Fruit fly (Drosophila melanogaster): Measurements from ENCODE around the gene CG4950.

CG4950 gene

dm6 chr3L:16275391-16276017 lies 7.5 kb upstream of the CG4950 start (continued):
- TF ChIP-seq CG7368 (GFP tag; optimal IDR thresholded peaks at IDR 0.05) (no peak), CG16779 (tag; optimal IDR thresholded peaks at IDR 0.05) (no peak), Eip78C (GFP tag) (peak; percentile 68), Sox102F (GFP tag; optimal IDR thresholded peaks at IDR 0.05) (no peak), eg (GFP tag; IDR thresholded peaks at IDR 0.05) (no peak), Ets21C (GFP tag; optimal IDR thresholded peaks at IDR 0.05) (no peak), CG6808 (GFP tag; optimal IDR thresholded peaks at IDR 0.05) (peak; percentile 44), CG15336 (GFP tag; IDR thresholded peaks at IDR 0.05) (no peak; the same call in 1 of the 2 replicates), CG1621 (tag; optimal IDR thresholded peaks at IDR 0.05) (no peak), CG11294 (GFP tag; IDR thresholded peaks at IDR 0.05) (no peak), CG8119 (GFP tag; IDR thresholded peaks at IDR 0.05) (no peak), ss (GFP tag; optimal IDR thresholded peaks at IDR 0.05) (no peak), spab (GFP tag; optimal IDR thresholded peaks at IDR 0.05) (peak; percentile 16), fd59A (GFP tag; optimal IDR thresholded peaks at IDR 0.05) (peak; percentile 9), CG8319 (GFP tag; optimal IDR thresholded peaks at IDR 0.05) (no peak), CG32006 (GFP tag; optimal IDR thresholded peaks at IDR 0.05) (peak; percentile 20), CG31627 (GFP tag; optimal IDR thresholded peaks at IDR 0.05) (no peak), Lpt (GFP tag; optimal IDR thresholded peaks at IDR 0.05) (no peak), lz (GFP tag; optimal IDR thresholded peaks at IDR 0.05) (no peak), Smox (GFP tag; optimal IDR thresholded peaks at IDR 0.05) (no peak), Eip93F (GFP tag; optimal IDR thresholded peaks at IDR 0.05) (no peak), CG3032 (tag; optimal IDR thresholded peaks at IDR 0.05) (peak; percentile 51), svp (GFP tag) (peak; percentile 17), cyc (GFP tag; optimal IDR thresholded peaks at IDR 0.05) (no peak), CG3919 (GFP tag; optimal IDR thresholded peaks at IDR 0.05) (no peak), CG34406 (GFP tag; optimal IDR thresholded peaks at IDR 0.05) (no peak), fd85E (GFP tag; optimal IDR thresholded peaks at IDR 0.05) (no peak), topi (GFP tag; optimal IDR thresholded peaks at IDR 0.05) (no peak), Eip75B (GFP tag; optimal IDR thresholded peaks at IDR 0.05) (no peak), Met (GFP tag; optimal IDR thresholded peaks at IDR 0.05) (no peak), Hr39 (GFP tag; optimal IDR thresholded peaks at IDR 0.05) (no peak)

- no peak for TF ChIP-seq Sox102F (GFP tag; optimal IDR thresholded peaks at IDR 0.05)
- no peak for TF ChIP-seq CG1621 (tag; optimal IDR thresholded peaks at IDR 0.05)
- TF ChIP-seq fd59A (GFP tag; optimal IDR thresholded peaks at IDR 0.05): no peak
- TF ChIP-seq topi (GFP tag; optimal IDR thresholded peaks at IDR 0.05): no peak
- peak in 1 of 2 experiments; percentile 79 for TF ChIP-seq ss (GFP tag; optimal IDR thresholded peaks at IDR 0.05)
These were observed 4.5 kb upstream of the CG4950 start, which contains the start of gene CG13066 for dm6 chr3L:16272338-16272959. Gene CG13066, plus strand, starts transcription at chr3L:16272909.

- TF ChIP-seq vri (GFP tag; optimal IDR thresholded peaks at IDR 0.05) (no peak), CG31627 (GFP tag; optimal IDR thresholded peaks at IDR 0.05) (no peak), ss (GFP tag; optimal IDR thresholded peaks at IDR 0.05) (no peak), pdm3 (GFP tag; optimal IDR thresholded peaks at IDR 0.05) (no peak), achi (GFP tag; optimal IDR thresholded peaks at IDR 0.05) (no peak), svp (GFP tag) (no peak), CG8319 (GFP tag; optimal IDR thresholded peaks at IDR 0.05) (no peak), CG6163 (GFP tag; IDR thresholded peaks at IDR 0.05) (no peak), lz (GFP tag; optimal IDR thresholded peaks at IDR 0.05) (no peak), CG8632 (GFP tag; optimal IDR thresholded peaks at IDR 0.05) (no peak)
These were observed 2.9 kb upstream of the CG4950 start, which contains the start of the genes CG34248 and CG13067 for dm6 chr3L:16270802-16271332. Gene CG34248, minus strand, starts transcription at chr3L:16270902. Gene CG13067, plus strand, starts transcription at chr3L:16271282.
